Worm (Caenorhabditis elegans) whole organism, L4 larva: ENCODE results near the gene F59F5.3.

Experiments used
- D1046.2 ChIP-seq: fragments of 200-800 bp; sonication (Bioruptor generic); IDR thresholded peaks from 2 replicates; pipeline ENCODE4 v1.3.6; 2022; ENCODE audit warnings: missing genetic modification characterization, missing compliant biosample characterization
- T20F7.1 ChIP-seq: fragments of 200-800 bp; sonication (Bioruptor generic); optimal IDR thresholded peaks from 2 replicates; lab custom pipeline; 2018; ENCODE audit warnings: mild to moderate bottlenecking, missing genetic modification characterization, missing compliant biosample characterization
- T26A8.4 ChIP-seq: fragments of 200-800 bp; sonication (Bioruptor generic); IDR thresholded peaks from 2 replicates; pipeline ENCODE4 v1.3.6; 2022; ENCODE audit warnings: missing genetic modification characterization, missing compliant biosample characterization
- Y48G9A.11 ChIP-seq: fragments of 200-800 bp; sonication (Bioruptor generic); IDR thresholded peaks from 2 replicates; pipeline ENCODE4 v1.3.6; 2022; ENCODE audit warnings: missing genetic modification reagents, missing genetic modification characterization, missing compliant biosample characterization
- Y5F2A.4 ChIP-seq: fragments of 200-800 bp; sonication (Bioruptor generic); optimal IDR thresholded peaks from 2 replicates; lab custom pipeline; 2018; ENCODE audit warnings: mild to moderate bottlenecking, missing genetic modification characterization, missing compliant biosample characterization
- Y75B8A.6 ChIP-seq: fragments of 200-800 bp; sonication (Bioruptor generic); IDR thresholded peaks from 2 replicates; pipeline ENCODE4 v1.3.6; 2022; ENCODE audit warnings: missing genetic modification reagents, missing genetic modification characterization, missing compliant biosample characterization
- ZK337.2 ChIP-seq: fragments of 200-800 bp; sonication (Bioruptor generic); IDR thresholded peaks from 2 replicates; pipeline ENCODE4 v1.3.6; 2022; ENCODE audit warnings: missing genetic modification reagents, missing genetic modification characterization, missing compliant biosample characterization
- ZK546.5 ChIP-seq, 2 experiments: sonication (generic microtip); optimal IDR thresholded peaks; 2 replicates each; lab custom pipeline; 2017; ENCODE audit warnings: missing biosample characterization in 2 of 2, missing genetic modification characterization in 2 of 2
- aha-1 ChIP-seq: fragments of 150-350 bp; peaks from one replicate; lab custom pipeline; 2014; ENCODE audit warnings: missing biosample characterization, missing genetic modification characterization
- ama-1 ChIP-seq: fragments of 150-350 bp; optimal IDR thresholded peaks from 2 replicates; lab custom pipeline; 2014; ENCODE audit warnings: inconsistent platforms, mixed read lengths
- arid-1 ChIP-seq: fragments of 200-800 bp; sonication (Bioruptor generic); conservative IDR thresholded peaks from 2 replicates; pipeline ENCODE4 v1.3.6; 2022; ENCODE audit warnings: missing genetic modification reagents, missing genetic modification characterization, missing compliant biosample characterization
- ceh-32 ChIP-seq: sonication (generic microtip); optimal IDR thresholded peaks from 2 replicates; lab custom pipeline; 2016; ENCODE audit warnings: mild to moderate bottlenecking, missing genetic modification characterization, missing compliant biosample characterization; ENCODE audit not compliant: poor library complexity
- ceh-44 ChIP-seq: fragments of 200-800 bp; sonication (Bioruptor generic); IDR thresholded peaks from 2 replicates; pipeline ENCODE4 v1.3.6; 2022; ENCODE audit warnings: missing genetic modification reagents, missing genetic modification characterization, missing compliant biosample characterization
- ceh-62 ChIP-seq: sonication (generic microtip); optimal IDR thresholded peaks from 2 replicates; lab custom pipeline; 2017; ENCODE audit warnings: missing biosample characterization, missing genetic modification characterization
- ceh-82 ChIP-seq: sonication (generic microtip); optimal IDR thresholded peaks from 2 replicates; lab custom pipeline; 2017; ENCODE audit warnings: missing biosample characterization, missing genetic modification characterization
- daf-12 ChIP-seq: fragments of 150-350 bp; optimal IDR thresholded peaks from 2 replicates; lab custom pipeline; 2014; ENCODE audit warnings: missing biosample characterization, missing genetic modification reagents, missing genetic modification characterization
- daf-16 ChIP-seq, 3 experiments: sonication (generic microtip); optimal IDR thresholded peaks; 2 replicates each; lab custom pipeline; 2016 to 2017; ENCODE audit warnings: missing genetic modification characterization in 3 of 3, missing genetic modification reagents in 3 of 3, mild to moderate bottlenecking in 2 of 3, missing compliant biosample characterization in 2 of 3, missing biosample characterization in 1 of 3, moderate library complexity in 1 of 3
- daf-19 ChIP-seq: fragments of 200-800 bp; sonication (Bioruptor generic); conservative IDR thresholded peaks from 2 replicates; pipeline ENCODE4 v1.3.6; 2022; ENCODE audit warnings: missing genetic modification characterization, missing compliant biosample characterization
- dmd-6 ChIP-seq: fragments of 200-800 bp; sonication (Bioruptor generic); IDR thresholded peaks from 2 replicates; pipeline ENCODE4 v1.3.6; 2022; ENCODE audit warnings: missing genetic modification reagents, missing genetic modification characterization, missing compliant biosample characterization
- dmd-8 ChIP-seq: fragments of 200-800 bp; sonication (Bioruptor generic); IDR thresholded peaks from 2 replicates; pipeline ENCODE4 v1.3.6; 2022; ENCODE audit warnings: missing genetic modification characterization, missing compliant biosample characterization
- dpl-1 ChIP-seq: fragments of 150-350 bp; optimal IDR thresholded peaks from 2 replicates; lab custom pipeline; 2014; ENCODE audit warnings: missing biosample characterization, missing genetic modification reagents, missing genetic modification characterization
- dve-1 ChIP-seq: sonication (generic microtip); optimal IDR thresholded peaks from 2 replicates; lab custom pipeline; 2017; ENCODE audit warnings: antibody characterized with exemption, mild to moderate bottlenecking, missing genetic modification characterization, missing compliant biosample characterization; ENCODE audit not compliant: insufficient read depth
- hif-1 ChIP-seq, 2 experiments: sonication (generic microtip); optimal IDR thresholded peaks; 2 replicates each; lab custom pipeline; 2016 to 2017; ENCODE audit warnings: missing compliant biosample characterization in 2 of 2, missing genetic modification characterization in 2 of 2, missing genetic modification reagents in 2 of 2, missing genotype in 2 of 2, mild to moderate bottlenecking in 1 of 2
- hlh-11 ChIP-seq: fragments of 200-800 bp; sonication (Bioruptor generic); optimal IDR thresholded peaks from 2 replicates; lab custom pipeline; 2018; ENCODE audit warnings: mild to moderate bottlenecking, missing genetic modification characterization, missing compliant biosample characterization
- hlh-30 ChIP-seq: sonication (generic microtip); optimal IDR thresholded peaks from 2 replicates; lab custom pipeline; 2017; ENCODE audit warnings: antibody characterized with exemption, mild to moderate bottlenecking, missing genetic modification characterization, missing compliant biosample characterization; ENCODE audit not compliant: insufficient read depth
- lin-1 ChIP-seq: fragments of 200-800 bp; sonication (Bioruptor generic); IDR thresholded peaks from 2 replicates; pipeline ENCODE4 v1.3.6; 2022; ENCODE audit warnings: missing genetic modification reagents, missing genetic modification characterization, missing compliant biosample characterization
- lin-38 ChIP-seq: fragments of 200-800 bp; sonication (Bioruptor generic); IDR thresholded peaks from 2 replicates; pipeline ENCODE4 v1.3.6; 2022; ENCODE audit warnings: missing genetic modification reagents, missing genetic modification characterization, missing compliant biosample characterization
- lin-39 ChIP-seq: fragments of 150-350 bp; optimal IDR thresholded peaks from 2 replicates; lab custom pipeline; 2014; ENCODE audit warnings: missing biosample characterization, missing genetic modification reagents, missing genetic modification characterization
- madf-9 ChIP-seq: fragments of 200-800 bp; sonication (Bioruptor generic); conservative IDR thresholded peaks from 2 replicates; pipeline ENCODE4 v1.3.6; 2022; ENCODE audit warnings: missing genetic modification reagents, missing genetic modification characterization, missing compliant biosample characterization
- mdt-29 ChIP-seq: fragments of 200-800 bp; sonication (Bioruptor generic); IDR thresholded peaks from 2 replicates; pipeline ENCODE4 v1.3.6; 2022; ENCODE audit warnings: missing genetic modification reagents, missing genetic modification characterization, missing compliant biosample characterization
- mep-1 ChIP-seq: fragments of 150-350 bp; sonication (generic microtip); optimal IDR thresholded peaks from 3 replicates; lab custom pipeline; 2014; ENCODE audit warnings: missing biosample characterization, missing genetic modification characterization
- mes-2 ChIP-seq: sonication (generic microtip); optimal IDR thresholded peaks from 2 replicates; lab custom pipeline; 2016; ENCODE audit warnings: missing genotype, mild to moderate bottlenecking, missing genetic modification characterization, missing compliant biosample characterization; ENCODE audit not compliant: poor library complexity, severe bottlenecking
- mxl-2 ChIP-seq: fragments of 200-800 bp; sonication (Bioruptor generic); conservative IDR thresholded peaks from 2 replicates; pipeline ENCODE4 v1.3.6; 2022; ENCODE audit warnings: missing genetic modification reagents, missing genetic modification characterization, missing compliant biosample characterization
- nhr-102 ChIP-seq: sonication (generic microtip); optimal IDR thresholded peaks from 2 replicates; lab custom pipeline; 2016; ENCODE audit warnings: mild to moderate bottlenecking, missing genetic modification characterization, moderate library complexity, missing compliant biosample characterization
- nhr-28 ChIP-seq: fragments of 150-350 bp; optimal IDR thresholded peaks from 2 replicates; lab custom pipeline; 2014; ENCODE audit warnings: missing biosample characterization, missing genetic modification characterization
- nhr-77 ChIP-seq: fragments of 150-350 bp; optimal IDR thresholded peaks from 2 replicates; lab custom pipeline; 2014; ENCODE audit warnings: missing biosample characterization, missing genetic modification characterization
- php-3 ChIP-seq: fragments of 200-800 bp; sonication (Bioruptor generic); IDR thresholded peaks from 2 replicates; pipeline ENCODE4 v1.3.6; 2022; ENCODE audit warnings: missing genetic modification reagents, missing genetic modification characterization, missing compliant biosample characterization
- pqm-1 ChIP-seq: sonication (generic microtip); optimal IDR thresholded peaks from 2 replicates; lab custom pipeline; 2017; ENCODE audit warnings: missing biosample characterization, missing genetic modification characterization
- rbr-2 ChIP-seq: sonication (generic microtip); optimal IDR thresholded peaks from 2 replicates; lab custom pipeline; 2016; ENCODE audit warnings: missing genotype, missing genetic modification characterization, missing compliant biosample characterization
- set-16 ChIP-seq: fragments of 200-800 bp; sonication (Bioruptor generic); IDR thresholded peaks from 2 replicates; pipeline ENCODE4 v1.3.6; 2022; ENCODE audit warnings: missing genetic modification reagents, missing genetic modification characterization, missing compliant biosample characterization
- skn-1 ChIP-seq: fragments of 150-350 bp; optimal IDR thresholded peaks from 2 replicates; lab custom pipeline; 2014; ENCODE audit warnings: missing biosample characterization, missing genetic modification characterization
- snpc-4 ChIP-seq: fragments of 150-350 bp; optimal IDR thresholded peaks from 2 replicates; lab custom pipeline; 2014; ENCODE audit warnings: missing biosample characterization, missing genetic modification characterization
- spr-1 ChIP-seq: sonication (generic microtip); optimal IDR thresholded peaks from 2 replicates; lab custom pipeline; 2016; ENCODE audit warnings: mild to moderate bottlenecking, missing genetic modification characterization, missing compliant biosample characterization
- tra-1 ChIP-seq: fragments of 200-800 bp; sonication (Bioruptor generic); IDR thresholded peaks from 2 replicates; pipeline ENCODE4 v1.3.6; 2022; ENCODE audit warnings: missing genetic modification reagents, missing genetic modification characterization, missing compliant biosample characterization
- unc-62 ChIP-seq, 3 experiments: fragments of 150-350 bp in 1 of 3; sonication (generic microtip); optimal IDR thresholded peaks in 2 of 3; peaks in 1 of 3; 1 replicate in 1 of 3; 2 replicates in 2 of 3; lab custom pipeline; 2014 to 2017; ENCODE audit warnings: missing biosample characterization in 3 of 3, missing genetic modification characterization in 3 of 3, missing genetic modification reagents in 3 of 3, missing genotype in 1 of 3
- zag-1 ChIP-seq: fragments of 150-350 bp; optimal IDR thresholded peaks from 2 replicates; lab custom pipeline; 2014; ENCODE audit warnings: missing biosample characterization, missing genetic modification characterization
- zip-11 ChIP-seq: fragments of 200-800 bp; sonication (Bioruptor generic); IDR thresholded peaks from 2 replicates; pipeline ENCODE4 v1.3.6; 2022; ENCODE audit warnings: missing genetic modification characterization, missing compliant biosample characterization

Gene F59F5.3

ce11 chrX:10528993-10529392, 13.2 kb downstream of the F59F5.3 start, which contains the start of the genes F14F3.5 and slcf-1:
Gene F14F3.5, minus strand, starts transcription at chrX:10529226.
Gene slcf-1, plus strand, starts transcription at chrX:10529294.
- no peak for TF ChIP-seq snpc-4 (tag; lab: Kevin White, UChicago)
- no peak for TF ChIP-seq rbr-2
- TF ChIP-seq mes-2 (tag; lab: Kevin White, UChicago) = no peak
- TF ChIP-seq madf-9 (GFP tag; lab: Robert Waterston, UW) = no peak
- TF ChIP-seq dmd-6 (GFP tag; lab: Robert Waterston, UW) = peak; percentile 51
- TF ChIP-seq lin-38 = no peak
- TF ChIP-seq ZK546.5 (tag; optimal IDR thresholded peaks at IDR 0.05; lab: Kevin White, UChicago) = no peak
- TF ChIP-seq mdt-29 (GFP tag; lab: Robert Waterston, UW) = no peak
- TF ChIP-seq ZK337.2 (GFP tag; lab: Robert Waterston, UW) = no peak
- TF ChIP-seq mep-1 = no peak
- no peak for TF ChIP-seq ceh-32 (tag; lab: Kevin White, UChicago)
- TF ChIP-seq php-3 (GFP tag; lab: Robert Waterston, UW) = peak; percentile 81
- TF ChIP-seq tra-1 (GFP tag; lab: Robert Waterston, UW) = 0 out of 2 replicates have a peak, but pooled peaks have one; percentile 11
- TF ChIP-seq arid-1 (GFP tag; lab: Robert Waterston, UW) = no peak
- no peak for TF ChIP-seq dmd-8 (GFP tag; lab: Robert Waterston, UW)
- no peak for TF ChIP-seq ceh-82
- no peak for TF ChIP-seq lin-39
- peak; percentile 34 for TF ChIP-seq nhr-28
- TF ChIP-seq hlh-11 (tag; lab: Kevin White, UChicago) = peak; percentile 40
- TF ChIP-seq Y75B8A.6 (GFP tag; lab: Robert Waterston, UW) = no peak
- TF ChIP-seq Y5F2A.4 (GFP tag; lab: Kevin White, UChicago) = no peak
- TF ChIP-seq spr-1 (tag; lab: Kevin White, UChicago) = no peak
- peak in 1 of 2 experiments; percentile 61 for TF ChIP-seq unc-62 (GFP tag; optimal IDR thresholded peaks at IDR 0.05 in 1 of 2; lab: Kevin White, UChicago)
- no peak for TF ChIP-seq unc-62 (tag; optimal IDR thresholded peaks at IDR 0.05; lab: Kevin White, UChicago)
- no peak for TF ChIP-seq daf-16 (GFP tag; optimal IDR thresholded peaks at IDR 0.05; lab: Kevin White, UChicago)
- peak; percentile 49 for TF ChIP-seq daf-16 (tag; optimal IDR thresholded peaks at IDR 0.05; lab: Kevin White, UChicago)
- TF ChIP-seq lin-1 (GFP tag; lab: Robert Waterston, UW) = no peak
- TF ChIP-seq ama-1 (lab: Kevin White, UChicago) = no peak
- TF ChIP-seq pqm-1 (tag; lab: Kevin White, UChicago) = peak; percentile 57
- TF ChIP-seq zip-11 (GFP tag; lab: Robert Waterston, UW) = no peak
- TF ChIP-seq nhr-77 (tag; lab: Kevin White, UChicago) = no peak
- no peak for TF ChIP-seq set-16
- TF ChIP-seq T26A8.4 = no peak
- peak; percentile 51 for TF ChIP-seq dve-1 (tag; lab: Kevin White, UChicago)
- no peak for TF ChIP-seq Y48G9A.11

ce11 chrX:10527414-10527813, 14.8 kb downstream of the F59F5.3 start:
- no peak for TF ChIP-seq Y5F2A.4 (GFP tag; lab: Kevin White, UChicago)
- no peak for TF ChIP-seq tra-1 (GFP tag; lab: Robert Waterston, UW)
- TF ChIP-seq hif-1 (tag; optimal IDR thresholded peaks at IDR 0.05; lab: Kevin White, UChicago) = no peak
- no peak for TF ChIP-seq ceh-82
- no peak for TF ChIP-seq D1046.2 (GFP tag; lab: Robert Waterston, UW)
- TF ChIP-seq ceh-62 (tag; lab: Kevin White, UChicago) = no peak
- no peak for TF ChIP-seq ceh-44 (GFP tag; lab: Robert Waterston, UW)
- no peak for TF ChIP-seq daf-12 (tag; lab: Kevin White, UChicago)
- peak; percentile 73 for TF ChIP-seq dmd-6 (GFP tag; lab: Robert Waterston, UW)
- no peak for TF ChIP-seq dpl-1 (GFP tag; lab: Kevin White, UChicago)
- TF ChIP-seq Y75B8A.6 (GFP tag; lab: Robert Waterston, UW) = no peak
- TF ChIP-seq lin-38 = no peak
- TF ChIP-seq aha-1 (tag; lab: Kevin White, UChicago) = no peak
- TF ChIP-seq nhr-77 (tag; lab: Kevin White, UChicago) = no peak
- TF ChIP-seq hlh-11 (tag; lab: Kevin White, UChicago) = peak; percentile 58
- peak; percentile 67 for TF ChIP-seq hlh-30 (tag; lab: Kevin White, UChicago)
- no peak for TF ChIP-seq daf-16 (GFP tag; optimal IDR thresholded peaks at IDR 0.05; lab: Kevin White, UChicago)
- TF ChIP-seq daf-16 (tag; optimal IDR thresholded peaks at IDR 0.05; lab: Kevin White, UChicago) = peak; percentile 57
- TF ChIP-seq zag-1 (tag; lab: Kevin White, UChicago) = no peak
- TF ChIP-seq mxl-2 (GFP tag; lab: Robert Waterston, UW) = no peak
- peak; percentile 20 for TF ChIP-seq nhr-28
- no peak for TF ChIP-seq dmd-8 (GFP tag; lab: Robert Waterston, UW)
- no peak for TF ChIP-seq daf-19 (GFP tag; lab: Robert Waterston, UW)
- TF ChIP-seq unc-62 (GFP tag; optimal IDR thresholded peaks at IDR 0.05 in 1 of 2; lab: Kevin White, UChicago) = peak in 1 of 2 experiments; percentile 14
- TF ChIP-seq unc-62 (tag; optimal IDR thresholded peaks at IDR 0.05; lab: Kevin White, UChicago) = no peak
- TF ChIP-seq rbr-2 = no peak
- no peak for TF ChIP-seq nhr-102 (tag; lab: Kevin White, UChicago)
- no peak for TF ChIP-seq skn-1 (tag; lab: Kevin White, UChicago)
- TF ChIP-seq dve-1 (tag; lab: Kevin White, UChicago) = peak; percentile 50
- no peak for TF ChIP-seq T20F7.1 (GFP tag; lab: Kevin White, UChicago)
